Worm (Caenorhabditis elegans) whole organism, L2 larva: Measurements from ENCODE around the gene valv-1.

ENCODE experiments used
- C34F6.9 ChIP-seq: fragments of 150-350 bp; optimal IDR thresholded peaks from 2 replicates; lab custom pipeline; 2014; ENCODE audit warnings: missing biosample characterization, missing genetic modification characterization
- F13H6.1 ChIP-seq: sonication (generic microtip); optimal IDR thresholded peaks from 2 replicates; lab custom pipeline; 2016; ENCODE audit warnings: missing genetic modification characterization, missing compliant biosample characterization
- R02D3.7 ChIP-seq: fragments of 150-350 bp; optimal IDR thresholded peaks from 2 replicates; lab custom pipeline; 2014; ENCODE audit warnings: missing biosample characterization, missing genetic modification characterization
- Y55F3AM.14 ChIP-seq: fragments of 200-800 bp; sonication (Bioruptor generic); optimal IDR thresholded peaks from 2 replicates; lab custom pipeline; 2018; ENCODE audit warnings: mild to moderate bottlenecking, missing genetic modification characterization, missing compliant biosample characterization
- ZK546.5 ChIP-seq: sonication (generic microtip); optimal IDR thresholded peaks from 2 replicates; lab custom pipeline; 2017; ENCODE audit warnings: missing biosample characterization, missing genetic modification characterization
- aly-2 ChIP-seq: fragments of 150-350 bp; optimal IDR thresholded peaks from 2 replicates; lab custom pipeline; 2014; ENCODE audit warnings: missing biosample characterization, missing genetic modification characterization
- ama-1 ChIP-seq: fragments of 150-350 bp; optimal IDR thresholded peaks from 2 replicates; lab custom pipeline; 2018; ENCODE audit warnings: inconsistent platforms
- blmp-1 ChIP-seq: sonication (generic microtip); optimal IDR thresholded peaks from 2 replicates; lab custom pipeline; 2017; ENCODE audit warnings: missing genetic modification characterization, mild to moderate bottlenecking, missing compliant biosample characterization, antibody characterized with exemption, moderate library complexity; ENCODE audit not compliant: insufficient read depth
- ceh-16 ChIP-seq: fragments of 150-350 bp; optimal IDR thresholded peaks from 2 replicates; lab custom pipeline; 2014; ENCODE audit warnings: missing biosample characterization, missing genetic modification characterization
- dmd-4 ChIP-seq: sonication (generic microtip); optimal IDR thresholded peaks from 2 replicates; lab custom pipeline; 2017; ENCODE audit warnings: missing biosample characterization, missing genetic modification characterization
- egl-27 ChIP-seq: sonication (generic microtip); optimal IDR thresholded peaks from 3 replicates; lab custom pipeline; 2017; ENCODE audit warnings: missing biosample characterization, missing genetic modification reagents, missing genetic modification characterization
- elt-3 ChIP-seq: sonication (generic microtip); optimal IDR thresholded peaks from 2 replicates; lab custom pipeline; 2017; ENCODE audit warnings: missing biosample characterization, missing genetic modification characterization
- fos-1 ChIP-seq: fragments of 150-350 bp; optimal IDR thresholded peaks from 2 replicates; lab custom pipeline; 2014; ENCODE audit warnings: missing biosample characterization, missing genetic modification characterization
- gmeb-1 ChIP-seq: fragments of 150-350 bp; optimal IDR thresholded peaks from 2 replicates; lab custom pipeline; 2014; ENCODE audit warnings: missing biosample characterization, missing genetic modification characterization
- lin-11 ChIP-seq: fragments of 150-350 bp; sonication (generic microtip); optimal IDR thresholded peaks from 2 replicates; lab custom pipeline; 2014; ENCODE audit warnings: missing biosample characterization, missing genetic modification characterization, inconsistent platforms, mixed read lengths
- mab-5 ChIP-seq: fragments of 150-350 bp; optimal IDR thresholded peaks from 2 replicates; lab custom pipeline; 2014; ENCODE audit warnings: missing biosample characterization, missing genetic modification characterization
- mbf-1 ChIP-seq: sonication (generic microtip); optimal IDR thresholded peaks from 2 replicates; lab custom pipeline; 2017; ENCODE audit warnings: missing biosample characterization, missing genetic modification characterization
- nhr-10 ChIP-seq: sonication (generic microtip); optimal IDR thresholded peaks from 2 replicates; lab custom pipeline; 2017; ENCODE audit warnings: missing biosample characterization, missing genetic modification characterization
- nhr-12 ChIP-seq: fragments of 150-350 bp; optimal IDR thresholded peaks from 2 replicates; lab custom pipeline; 2014; ENCODE audit warnings: missing biosample characterization, missing genetic modification characterization
- nhr-129 ChIP-seq: fragments of 150-350 bp; optimal IDR thresholded peaks from 2 replicates; lab custom pipeline; 2014; ENCODE audit warnings: missing biosample characterization, missing genetic modification characterization
- nhr-237 ChIP-seq: fragments of 150-350 bp; optimal IDR thresholded peaks from 2 replicates; lab custom pipeline; 2014; ENCODE audit warnings: missing biosample characterization, missing genetic modification characterization
- nhr-6 ChIP-seq: fragments of 150-350 bp; optimal IDR thresholded peaks from 2 replicates; lab custom pipeline; 2014; ENCODE audit warnings: missing biosample characterization, missing genetic modification characterization
- sma-3 ChIP-seq: sonication (generic microtip); optimal IDR thresholded peaks from 2 replicates; lab custom pipeline; 2016; ENCODE audit warnings: missing genetic modification reagents, missing genetic modification characterization, missing compliant biosample characterization
- sma-9 ChIP-seq, 2 experiments: fragments of 150-350 bp in 1 of 2; sonication (generic microtip) in 1 of 2; optimal IDR thresholded peaks; 2 replicates each; lab custom pipeline; 2014 to 2016; ENCODE audit warnings: missing genetic modification characterization in 2 of 2, mild to moderate bottlenecking in 1 of 2, missing biosample characterization in 1 of 2, missing compliant biosample characterization in 1 of 2, missing genetic modification reagents in 1 of 2, moderate library complexity in 1 of 2
- snpc-4 ChIP-seq: fragments of 150-350 bp; optimal IDR thresholded peaks from 2 replicates; lab custom pipeline; 2014; ENCODE audit warnings: missing biosample characterization, missing genetic modification characterization
- unc-39 ChIP-seq: fragments of 150-350 bp; optimal IDR thresholded peaks from 2 replicates; lab custom pipeline; 2014; ENCODE audit warnings: missing biosample characterization, missing genetic modification characterization
- unc-55 ChIP-seq: fragments of 150-350 bp; sonication (generic microtip); optimal IDR thresholded peaks from 3 replicates; lab custom pipeline; 2014; ENCODE audit warnings: missing biosample characterization, missing genetic modification reagents, missing genetic modification characterization
- unc-62 ChIP-seq: fragments of 150-350 bp; optimal IDR thresholded peaks from 2 replicates; lab custom pipeline; 2014; ENCODE audit warnings: missing biosample characterization, missing genetic modification reagents, missing genetic modification characterization
- zag-1 ChIP-seq: fragments of 150-350 bp; optimal IDR thresholded peaks from 2 replicates; lab custom pipeline; 2014; ENCODE audit warnings: missing biosample characterization, missing genetic modification characterization
- ztf-11 ChIP-seq: sonication (generic microtip); optimal IDR thresholded peaks from 2 replicates; lab custom pipeline; 2017; ENCODE audit warnings: missing biosample characterization, missing genetic modification characterization
- ztf-4 ChIP-seq: fragments of 150-350 bp; optimal IDR thresholded peaks from 2 replicates; lab custom pipeline; 2014; ENCODE audit warnings: missing biosample characterization, missing genetic modification characterization

The valv-1 gene

ce11 chrIV:7451345-7451744, 6.2 kb upstream of the valv-1 start, which contains the start of gene tes-1:
Gene tes-1 (minus strand): TSS chrIV:7451445.
- no peak for TF ChIP-seq nhr-6 (tag; lab: Kevin White, UChicago)
- no peak for TF ChIP-seq ztf-4 (tag; lab: Kevin White, UChicago)
- TF ChIP-seq ama-1 (lab: Kevin White, UChicago) = no peak
- TF ChIP-seq gmeb-1 (tag; lab: Kevin White, UChicago) = no peak
- no peak for TF ChIP-seq mab-5 (tag; lab: Kevin White, UChicago)
- TF ChIP-seq unc-62 = no peak
- TF ChIP-seq nhr-237 (tag; lab: Kevin White, UChicago) = no peak
- TF ChIP-seq lin-11 (tag; lab: Kevin White, UChicago) = no peak
- no peak for TF ChIP-seq ZK546.5 (tag; lab: Kevin White, UChicago)
- TF ChIP-seq sma-9 (GFP tag; optimal IDR thresholded peaks at IDR 0.05; lab: Kevin White, UChicago) = no peak
- no peak for TF ChIP-seq sma-9 (tag; optimal IDR thresholded peaks at IDR 0.05; lab: Kevin White, UChicago)

- TF ChIP-seq ztf-4 (tag; lab: Kevin White, UChicago) = no peak
Measured at ce11 chrIV:7447556-7447955, 2.4 kb upstream of the valv-1 start, which contains the start of gene B0496.2. Gene B0496.2 (plus strand): TSS chrIV:7447856.

ce11 chrIV:7445995-7446394, 859 bp upstream of the valv-1 start, which contains the start of gene B0496.1:
Gene B0496.1 (plus strand): TSS chrIV:7446295.
- TF ChIP-seq C34F6.9 (tag; lab: Kevin White, UChicago) = no peak
- no peak for TF ChIP-seq snpc-4 (tag; lab: Kevin White, UChicago)
- no peak for TF ChIP-seq sma-9 (GFP tag; optimal IDR thresholded peaks at IDR 0.05; lab: Kevin White, UChicago)
- no peak for TF ChIP-seq sma-9 (tag; optimal IDR thresholded peaks at IDR 0.05; lab: Kevin White, UChicago)
- TF ChIP-seq unc-39 (tag; lab: Kevin White, UChicago) = no peak
- no peak for TF ChIP-seq ceh-16 (tag; lab: Kevin White, UChicago)
- TF ChIP-seq ztf-11 = no peak

ce11 chrIV:7440238-7440637, 4.9 kb downstream of the valv-1 start:
- TF ChIP-seq blmp-1 (tag; lab: Kevin White, UChicago) = peak; percentile 80
- TF ChIP-seq mbf-1 (tag; lab: Kevin White, UChicago) = no peak

- TF ChIP-seq elt-3 (tag; lab: Kevin White, UChicago) = no peak
- no peak for TF ChIP-seq dmd-4 (tag; lab: Kevin White, UChicago)
- no peak for TF ChIP-seq fos-1
- no peak for TF ChIP-seq unc-55
- TF ChIP-seq snpc-4 (tag; lab: Kevin White, UChicago) = no peak
Measured at ce11 chrIV:7439377-7439776, 5.8 kb downstream of the valv-1 start.

ce11 chrIV:7433858-7434257, 11.3 kb downstream of the valv-1 start, which contains the start of gene B0496.11:
Gene B0496.11 (minus strand): TSS chrIV:7433958.
- TF ChIP-seq snpc-4 (tag; lab: Kevin White, UChicago) (no peak), egl-27 (tag; lab: Kevin White, UChicago) (no peak), sma-3 (no peak), Y55F3AM.14 (GFP tag; lab: Kevin White, UChicago) (no peak), nhr-12 (tag; lab: Kevin White, UChicago) (no peak), mab-5 (tag; lab: Kevin White, UChicago) (no peak), mbf-1 (tag; lab: Kevin White, UChicago) (no peak), nhr-10 (tag; lab: Kevin White, UChicago) (no peak), dmd-4 (tag; lab: Kevin White, UChicago) (no peak), unc-62 (no peak), blmp-1 (tag; lab: Kevin White, UChicago) (no peak), unc-55 (no peak), zag-1 (tag; lab: Kevin White, UChicago) (no peak), aly-2 (tag; lab: Kevin White, UChicago) (no peak), ztf-4 (tag; lab: Kevin White, UChicago) (no peak), nhr-237 (tag; lab: Kevin White, UChicago) (no peak)
- TF ChIP-seq, all 48 proteins: peak for 0

- TF ChIP-seq nhr-129 (tag; lab: Kevin White, UChicago) = peak; percentile 32
- TF ChIP-seq mab-5 (tag; lab: Kevin White, UChicago) = peak; percentile 27
- peak; percentile 37 for TF ChIP-seq F13H6.1 (tag; lab: Kevin White, UChicago)
- TF ChIP-seq ztf-11 = no peak
- no peak for TF ChIP-seq ceh-16 (tag; lab: Kevin White, UChicago)
- TF ChIP-seq sma-9 (GFP tag; optimal IDR thresholded peaks at IDR 0.05; lab: Kevin White, UChicago) = peak; percentile 40
- TF ChIP-seq sma-9 (tag; optimal IDR thresholded peaks at IDR 0.05; lab: Kevin White, UChicago) = no peak
- TF ChIP-seq R02D3.7 (tag; lab: Kevin White, UChicago) = no peak
Measured at ce11 chrIV:7428998-7429397, 16.1 kb downstream of the valv-1 start.
